Worm (Caenorhabditis elegans) whole organism, late embryonic: ENCODE data around the gene Y26E6A.2.

Experiments used
- C08G9.2 ChIP-seq: sonication (generic microtip); optimal IDR thresholded peaks from 2 replicates; lab custom pipeline; 2016; ENCODE audit warnings: mild to moderate bottlenecking, missing genetic modification characterization, moderate library complexity, missing compliant biosample characterization
- ceh-45 ChIP-seq: fragments of 200-800 bp; sonication (Bioruptor generic); IDR thresholded peaks from 2 replicates; pipeline ENCODE4 v1.3.6; 2022; ENCODE audit warnings: missing genetic modification reagents, missing genetic modification characterization, missing compliant biosample characterization
- tbx-2 ChIP-seq: sonication (generic microtip); optimal IDR thresholded peaks from 2 replicates; lab custom pipeline; 2016; ENCODE audit warnings: missing genetic modification characterization, missing compliant biosample characterization

DNA sequence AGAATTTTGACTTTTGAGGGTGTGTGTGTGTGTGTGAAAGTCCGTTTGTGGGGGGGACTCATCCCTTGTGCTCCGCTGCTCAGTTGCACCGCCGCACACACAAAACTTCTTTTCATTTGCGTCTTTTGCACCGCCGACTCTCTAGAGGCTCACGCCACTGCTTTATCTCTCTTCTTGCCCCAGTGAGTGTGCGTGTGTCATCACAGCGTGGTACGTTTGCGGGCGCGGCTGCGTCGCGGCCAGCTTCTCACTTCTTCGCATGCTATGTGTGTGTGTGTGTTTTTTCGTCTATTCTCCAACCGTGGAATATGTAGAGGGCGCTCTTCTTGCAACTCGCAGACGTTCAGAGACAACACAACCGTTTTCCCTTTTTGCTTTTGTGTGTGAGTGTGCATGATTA lies 31.3 kb upstream of the Y26E6A.2 start:
- peak; percentile 72 for TF ChIP-seq tbx-2
- no peak for TF ChIP-seq ceh-45 (GFP tag; lab: Robert Waterston, UW)
- peak; percentile 6 for TF ChIP-seq C08G9.2
